Worm (Caenorhabditis elegans) whole organism, L4 larva: ENCODE results near the gene B0507.8.

ENCODE experiments used
- F10B5.3 ChIP-seq: sonication (generic microtip); optimal IDR thresholded peaks from 2 replicates; lab custom pipeline; 2016; ENCODE audit warnings: mild to moderate bottlenecking, missing genetic modification characterization, missing compliant biosample characterization
- F37D6.2 ChIP-seq: sonication (generic microtip); optimal IDR thresholded peaks from 2 replicates; lab custom pipeline; 2016; ENCODE audit warnings: mild to moderate bottlenecking, missing genetic modification characterization, missing compliant biosample characterization
- F44E2.7 ChIP-seq: fragments of 200-800 bp; sonication (Bioruptor generic); IDR thresholded peaks from 2 replicates; pipeline ENCODE4 v2.1.2; 2022; ENCODE audit warnings: missing genetic modification characterization, missing compliant biosample characterization
- F49E8.2 ChIP-seq: sonication (generic microtip); optimal IDR thresholded peaks from 2 replicates; lab custom pipeline; 2016; ENCODE audit warnings: missing compliant biosample characterization, mild to moderate bottlenecking, missing genetic modification characterization, borderline replicate concordance
- R02D3.7 ChIP-seq: fragments of 150-350 bp; sonication (generic microtip); optimal IDR thresholded peaks from 3 replicates; lab custom pipeline; 2014; ENCODE audit warnings: missing biosample characterization, missing genetic modification characterization
- T20F7.1 ChIP-seq: fragments of 200-800 bp; sonication (Bioruptor generic); optimal IDR thresholded peaks from 2 replicates; lab custom pipeline; 2018; ENCODE audit warnings: mild to moderate bottlenecking, missing genetic modification characterization, missing compliant biosample characterization
- Y48G9A.11 ChIP-seq: fragments of 200-800 bp; sonication (Bioruptor generic); IDR thresholded peaks from 2 replicates; pipeline ENCODE4 v1.3.6; 2022; ENCODE audit warnings: missing genetic modification reagents, missing genetic modification characterization, missing compliant biosample characterization
- Y75B8A.6 ChIP-seq: fragments of 200-800 bp; sonication (Bioruptor generic); IDR thresholded peaks from 2 replicates; pipeline ENCODE4 v1.3.6; 2022; ENCODE audit warnings: missing genetic modification reagents, missing genetic modification characterization, missing compliant biosample characterization
- ZK337.2 ChIP-seq: fragments of 200-800 bp; sonication (Bioruptor generic); IDR thresholded peaks from 2 replicates; pipeline ENCODE4 v1.3.6; 2022; ENCODE audit warnings: missing genetic modification reagents, missing genetic modification characterization, missing compliant biosample characterization
- ceh-32 ChIP-seq: sonication (generic microtip); optimal IDR thresholded peaks from 2 replicates; lab custom pipeline; 2016; ENCODE audit warnings: mild to moderate bottlenecking, missing genetic modification characterization, missing compliant biosample characterization; ENCODE audit not compliant: poor library complexity
- ceh-44 ChIP-seq: fragments of 200-800 bp; sonication (Bioruptor generic); IDR thresholded peaks from 2 replicates; pipeline ENCODE4 v1.3.6; 2022; ENCODE audit warnings: missing genetic modification reagents, missing genetic modification characterization, missing compliant biosample characterization
- cey-2 ChIP-seq: sonication (generic microtip); optimal IDR thresholded peaks from 3 replicates; lab custom pipeline; 2017; ENCODE audit warnings: missing genetic modification characterization, mild to moderate bottlenecking, missing compliant biosample characterization, antibody characterized with exemption, borderline replicate concordance; ENCODE audit not compliant: insufficient read depth
- daf-16 ChIP-seq, 3 experiments: sonication (generic microtip); optimal IDR thresholded peaks; 2 replicates each; lab custom pipeline; 2016 to 2017; ENCODE audit warnings: missing genetic modification characterization in 3 of 3, missing genetic modification reagents in 3 of 3, mild to moderate bottlenecking in 2 of 3, missing compliant biosample characterization in 2 of 3, missing biosample characterization in 1 of 3, moderate library complexity in 1 of 3
- daf-19 ChIP-seq: fragments of 200-800 bp; sonication (Bioruptor generic); conservative IDR thresholded peaks from 2 replicates; pipeline ENCODE4 v1.3.6; 2022; ENCODE audit warnings: missing genetic modification characterization, missing compliant biosample characterization
- daf-8 ChIP-seq: fragments of 200-800 bp; sonication (Bioruptor generic); IDR thresholded peaks from 2 replicates; pipeline ENCODE4 v1.3.6; 2022; ENCODE audit warnings: missing genetic modification characterization, missing compliant biosample characterization
- dmd-6 ChIP-seq: fragments of 200-800 bp; sonication (Bioruptor generic); IDR thresholded peaks from 2 replicates; pipeline ENCODE4 v1.3.6; 2022; ENCODE audit warnings: missing genetic modification reagents, missing genetic modification characterization, missing compliant biosample characterization
- dmd-9 ChIP-seq: fragments of 200-800 bp; sonication (Bioruptor generic); IDR thresholded peaks from 2 replicates; pipeline ENCODE4 v1.3.6; 2022; ENCODE audit warnings: missing genetic modification reagents, missing genetic modification characterization, missing compliant biosample characterization
- hlh-30 ChIP-seq: sonication (generic microtip); optimal IDR thresholded peaks from 2 replicates; lab custom pipeline; 2017; ENCODE audit warnings: antibody characterized with exemption, mild to moderate bottlenecking, missing genetic modification characterization, missing compliant biosample characterization; ENCODE audit not compliant: insufficient read depth
- hmg-1.1 ChIP-seq: fragments of 200-800 bp; sonication (Bioruptor generic); IDR thresholded peaks from 2 replicates; pipeline ENCODE4 v1.3.6; 2022; ENCODE audit warnings: missing genetic modification reagents, missing genetic modification characterization, missing compliant biosample characterization
- jun-1 ChIP-seq: fragments of 150-350 bp; optimal IDR thresholded peaks from 2 replicates; lab custom pipeline; 2014; ENCODE audit warnings: missing biosample characterization, missing genetic modification reagents, missing genetic modification characterization
- lim-7 ChIP-seq: fragments of 200-800 bp; sonication (Bioruptor generic); IDR thresholded peaks from 2 replicates; pipeline ENCODE4 v1.3.6; 2022; ENCODE audit warnings: missing genetic modification characterization, missing compliant biosample characterization
- lin-1 ChIP-seq: fragments of 200-800 bp; sonication (Bioruptor generic); IDR thresholded peaks from 2 replicates; pipeline ENCODE4 v1.3.6; 2022; ENCODE audit warnings: missing genetic modification reagents, missing genetic modification characterization, missing compliant biosample characterization
- lin-39 ChIP-seq: fragments of 150-350 bp; optimal IDR thresholded peaks from 2 replicates; lab custom pipeline; 2014; ENCODE audit warnings: missing biosample characterization, missing genetic modification reagents, missing genetic modification characterization
- lir-3 ChIP-seq: sonication (generic microtip); optimal IDR thresholded peaks from 2 replicates; lab custom pipeline; 2016; ENCODE audit warnings: mild to moderate bottlenecking, missing genetic modification characterization, missing compliant biosample characterization
- madf-5 ChIP-seq, 2 experiments: fragments of 200-800 bp; sonication (Bioruptor generic); IDR thresholded peaks; 2 replicates each; pipeline ENCODE4 v1.3.6; 2022; ENCODE audit warnings: missing compliant biosample characterization in 2 of 2, missing genetic modification characterization in 2 of 2
- mes-2 ChIP-seq: sonication (generic microtip); optimal IDR thresholded peaks from 2 replicates; lab custom pipeline; 2016; ENCODE audit warnings: missing genotype, mild to moderate bottlenecking, missing genetic modification characterization, missing compliant biosample characterization; ENCODE audit not compliant: poor library complexity, severe bottlenecking
- nhr-10 ChIP-seq: fragments of 150-350 bp; optimal IDR thresholded peaks from 2 replicates; lab custom pipeline; 2014; ENCODE audit warnings: missing biosample characterization, missing genetic modification characterization
- nhr-102 ChIP-seq: sonication (generic microtip); optimal IDR thresholded peaks from 2 replicates; lab custom pipeline; 2016; ENCODE audit warnings: mild to moderate bottlenecking, missing genetic modification characterization, moderate library complexity, missing compliant biosample characterization
- nhr-25 ChIP-seq: sonication (generic microtip); optimal IDR thresholded peaks from 2 replicates; lab custom pipeline; 2017; ENCODE audit warnings: missing genetic modification characterization, mild to moderate bottlenecking, missing compliant biosample characterization, antibody characterized with exemption, moderate library complexity, borderline replicate concordance; ENCODE audit not compliant: insufficient read depth
- nhr-28 ChIP-seq: fragments of 150-350 bp; optimal IDR thresholded peaks from 2 replicates; lab custom pipeline; 2014; ENCODE audit warnings: missing biosample characterization, missing genetic modification characterization
- nhr-41 ChIP-seq: fragments of 200-800 bp; sonication (Bioruptor generic); IDR thresholded peaks from 2 replicates; pipeline ENCODE4 v1.3.6; 2022; ENCODE audit warnings: missing genetic modification reagents, missing genetic modification characterization, missing compliant biosample characterization
- nhr-48 ChIP-seq: sonication (generic microtip); optimal IDR thresholded peaks from 2 replicates; lab custom pipeline; 2016; ENCODE audit warnings: mild to moderate bottlenecking, missing genetic modification characterization, missing compliant biosample characterization
- nhr-6 ChIP-seq: fragments of 150-350 bp; optimal IDR thresholded peaks from 2 replicates; lab custom pipeline; 2014; ENCODE audit warnings: missing biosample characterization, missing genetic modification characterization
- nhr-76 ChIP-seq: fragments of 150-350 bp; optimal IDR thresholded peaks from 2 replicates; lab custom pipeline; 2014; ENCODE audit warnings: missing biosample characterization, missing genetic modification characterization
- nhr-77 ChIP-seq: fragments of 150-350 bp; optimal IDR thresholded peaks from 2 replicates; lab custom pipeline; 2014; ENCODE audit warnings: missing biosample characterization, missing genetic modification characterization
- pha-4 ChIP-seq, 2 experiments: fragments of 150-350 bp in 1 of 2; fragments of 200-800 bp in 1 of 2; sonication (Bioruptor generic) in 1 of 2; IDR thresholded peaks in 1 of 2; optimal IDR thresholded peaks in 1 of 2; 2 replicates each; pipeline versions ENCODE4 v1.3.6 to Lab custom; 2014 to 2022; ENCODE audit warnings: missing genetic modification characterization in 2 of 2, missing genetic modification reagents in 2 of 2, missing biosample characterization in 1 of 2, missing compliant biosample characterization in 1 of 2
- php-3 ChIP-seq: fragments of 200-800 bp; sonication (Bioruptor generic); IDR thresholded peaks from 2 replicates; pipeline ENCODE4 v1.3.6; 2022; ENCODE audit warnings: missing genetic modification reagents, missing genetic modification characterization, missing compliant biosample characterization
- pqm-1 ChIP-seq: sonication (generic microtip); optimal IDR thresholded peaks from 2 replicates; lab custom pipeline; 2017; ENCODE audit warnings: missing biosample characterization, missing genetic modification characterization
- sdz-12 ChIP-seq: fragments of 200-800 bp; sonication (Bioruptor generic); optimal IDR thresholded peaks from 2 replicates; lab custom pipeline; 2018; ENCODE audit warnings: mild to moderate bottlenecking, missing genetic modification characterization, missing compliant biosample characterization
- snpc-1.2 ChIP-seq: fragments of 200-800 bp; sonication (Bioruptor generic); IDR thresholded peaks from 2 replicates; pipeline ENCODE4 v1.3.6; 2022; ENCODE audit warnings: missing genetic modification reagents, missing genetic modification characterization, missing compliant biosample characterization
- spr-3 ChIP-seq: fragments of 200-800 bp; sonication (Bioruptor generic); optimal IDR thresholded peaks from 2 replicates; lab custom pipeline; 2018; ENCODE audit warnings: mild to moderate bottlenecking, missing genetic modification characterization, missing compliant biosample characterization
- tra-1 ChIP-seq: fragments of 200-800 bp; sonication (Bioruptor generic); IDR thresholded peaks from 2 replicates; pipeline ENCODE4 v1.3.6; 2022; ENCODE audit warnings: missing genetic modification reagents, missing genetic modification characterization, missing compliant biosample characterization
- unc-130 ChIP-seq: sonication (generic microtip); optimal IDR thresholded peaks from 2 replicates; lab custom pipeline; 2016; ENCODE audit warnings: missing genetic modification reagents, missing genetic modification characterization, missing compliant biosample characterization
- unc-39 ChIP-seq: sonication (generic microtip); optimal IDR thresholded peaks from 2 replicates; lab custom pipeline; 2017; ENCODE audit warnings: missing biosample characterization, missing genetic modification characterization
- unc-62 ChIP-seq, 3 experiments: fragments of 150-350 bp in 1 of 3; sonication (generic microtip); optimal IDR thresholded peaks in 2 of 3; peaks in 1 of 3; 1 replicate in 1 of 3; 2 replicates in 2 of 3; lab custom pipeline; 2014 to 2017; ENCODE audit warnings: missing biosample characterization in 3 of 3, missing genetic modification characterization in 3 of 3, missing genetic modification reagents in 3 of 3, missing genotype in 1 of 3
- zfp-3 ChIP-seq: fragments of 200-800 bp; sonication (Bioruptor generic); conservative IDR thresholded peaks from 2 replicates; pipeline ENCODE4 v1.3.6; 2022; ENCODE audit warnings: missing genetic modification reagents, missing genetic modification characterization, missing compliant biosample characterization

The B0507.8 gene

DNA sequence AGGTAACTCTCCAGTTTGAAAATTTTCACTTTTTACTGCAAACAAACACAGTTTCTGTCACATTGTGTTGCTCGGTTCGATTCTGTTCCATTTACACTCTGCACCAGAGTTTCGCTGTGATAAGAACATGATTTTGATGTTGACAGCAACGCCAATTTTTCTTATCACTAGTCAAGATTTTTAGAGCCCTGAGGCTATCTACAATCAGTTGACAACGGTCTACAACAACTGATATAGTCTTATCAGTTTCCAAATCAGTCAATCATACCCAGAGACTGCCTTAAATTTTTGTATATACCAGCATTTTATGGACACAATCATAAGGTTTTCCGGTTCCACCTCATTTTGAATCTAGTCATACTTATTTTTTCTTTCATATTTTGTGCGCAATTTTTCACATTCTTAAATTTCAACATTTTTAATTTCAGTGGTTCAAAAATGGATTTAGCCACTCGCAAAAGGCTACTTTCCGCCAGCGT is 5.8 kb upstream of the B0507.8 start, which contains the start of gene B0507.3 (continued):
- TF ChIP-seq lim-7 (GFP tag; lab: Robert Waterston, UW) (no peak), madf-5 (GFP tag; IDR thresholded peaks at IDR 0.05; lab: Robert Waterston, UW) (no peak), R02D3.7 (tag; lab: Kevin White, UChicago) (no peak), sdz-12 (no peak), mes-2 (tag; lab: Kevin White, UChicago) (no peak), nhr-10 (tag; lab: Kevin White, UChicago) (no peak), hmg-1.1 (GFP tag; lab: Robert Waterston, UW) (no peak), hlh-30 (tag; lab: Kevin White, UChicago) (peak; percentile 51), T20F7.1 (GFP tag; lab: Kevin White, UChicago) (peak; percentile 29), cey-2 (tag; lab: Kevin White, UChicago) (peak; percentile 70), unc-39 (tag; lab: Kevin White, UChicago) (no peak), spr-3 (no peak), Y75B8A.6 (GFP tag; lab: Robert Waterston, UW) (no peak), F37D6.2 (tag; lab: Kevin White, UChicago) (no peak), nhr-25 (no peak), F10B5.3 (tag; lab: Kevin White, UChicago) (no peak), nhr-48 (tag; lab: Kevin White, UChicago) (peak; percentile 55), pqm-1 (tag; lab: Kevin White, UChicago) (peak; percentile 100), ceh-32 (tag; lab: Kevin White, UChicago) (no peak), lin-39 (tag; lab: Kevin White, UChicago) (no peak), ZK337.2 (GFP tag; lab: Robert Waterston, UW) (no peak), Y48G9A.11 (GFP tag; lab: Robert Waterston, UW) (no peak), pha-4 (GFP tag; IDR thresholded peaks at IDR 0.05; lab: Robert Waterston, UW) (peak; percentile 59; the same call in 1 of the 2 replicates), pha-4 (tag; optimal IDR thresholded peaks at IDR 0.05; lab: Kevin White, UChicago) (no peak), snpc-1.2 (GFP tag; lab: Robert Waterston, UW) (no peak), lin-1 (GFP tag; lab: Robert Waterston, UW) (peak; percentile 96), jun-1 (tag; lab: Kevin White, UChicago) (no peak), ceh-44 (GFP tag; lab: Robert Waterston, UW) (no peak), nhr-41 (GFP tag; lab: Robert Waterston, UW) (peak; percentile 77), unc-62 (GFP tag; optimal IDR thresholded peaks at IDR 0.05 in 1 of 2; lab: Kevin White, UChicago) (peak; percentile 13 to 25), unc-62 (tag; optimal IDR thresholded peaks at IDR 0.05; lab: Kevin White, UChicago) (no peak)

DNA sequence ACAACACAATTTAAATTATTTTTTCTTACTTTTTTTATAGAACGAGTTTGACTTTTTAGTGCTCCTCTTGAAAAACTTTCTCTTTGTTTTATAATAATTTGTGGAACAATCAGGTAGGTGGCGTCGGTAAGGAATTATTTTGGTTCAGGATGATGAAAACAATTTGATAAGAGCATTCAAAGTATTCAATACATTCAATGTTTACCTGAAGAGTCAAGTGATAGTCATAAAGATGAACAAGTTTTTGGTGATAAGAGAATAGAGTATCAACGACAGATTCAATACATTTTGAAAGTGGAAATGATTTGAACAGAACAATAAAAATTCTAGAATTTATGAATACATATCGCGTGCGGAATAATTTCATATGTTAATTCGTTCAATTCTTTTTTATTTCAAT is 4.7 kb upstream of the B0507.8 start:
- 0 out of 2 replicates have a peak, but pooled peaks have one; percentile 25 for TF ChIP-seq lin-1 (GFP tag; lab: Robert Waterston, UW)
- no peak for TF ChIP-seq hmg-1.1 (GFP tag; lab: Robert Waterston, UW)
- TF ChIP-seq dmd-9 = no peak
- no peak for TF ChIP-seq F44E2.7
- peak; percentile 18; the same call in 1 of the 2 replicates for TF ChIP-seq tra-1 (GFP tag; lab: Robert Waterston, UW)
- TF ChIP-seq nhr-102 (tag; lab: Kevin White, UChicago) = no peak
- TF ChIP-seq unc-130 (GFP tag; lab: Kevin White, UChicago) = no peak
- no peak for TF ChIP-seq daf-8 (GFP tag; lab: Robert Waterston, UW)
- peak; percentile 62 for TF ChIP-seq nhr-28 (tag; lab: Kevin White, UChicago)
- no peak for TF ChIP-seq lim-7 (GFP tag; lab: Robert Waterston, UW)
- no peak for TF ChIP-seq nhr-6 (tag; lab: Kevin White, UChicago)
- TF ChIP-seq pqm-1 (tag; lab: Kevin White, UChicago) = peak; percentile 85
- TF ChIP-seq pha-4 (GFP tag; IDR thresholded peaks at IDR 0.05; lab: Robert Waterston, UW) = no peak
- no peak for TF ChIP-seq pha-4 (tag; optimal IDR thresholded peaks at IDR 0.05; lab: Kevin White, UChicago)
- TF ChIP-seq lir-3 (tag; lab: Kevin White, UChicago) = no peak
- no peak for TF ChIP-seq F49E8.2 (tag; lab: Kevin White, UChicago)
- no peak for TF ChIP-seq hlh-30 (tag; lab: Kevin White, UChicago)
- no peak for TF ChIP-seq nhr-76 (tag; lab: Kevin White, UChicago)
- TF ChIP-seq nhr-25 = no peak
- TF ChIP-seq zfp-3 (GFP tag; lab: Robert Waterston, UW) = no peak
- TF ChIP-seq daf-19 (GFP tag; lab: Robert Waterston, UW) = no peak
- peak; percentile 79 for TF ChIP-seq php-3 (GFP tag; lab: Robert Waterston, UW)
- no peak for TF ChIP-seq daf-16 (GFP tag; optimal IDR thresholded peaks at IDR 0.05; lab: Kevin White, UChicago)
- peak; percentile 92 for TF ChIP-seq daf-16 (tag; optimal IDR thresholded peaks at IDR 0.05; lab: Kevin White, UChicago)
- TF ChIP-seq nhr-77 (tag; lab: Kevin White, UChicago) = peak; percentile 51
- peak; percentile 18; the same call in 1 of the 2 replicates for TF ChIP-seq dmd-6
